Worm (Caenorhabditis elegans) whole organism, L2 larva: ENCODE results near the gene Y39A1A.24.

Source experiments
- C34F6.9 ChIP-seq: fragments of 150-350 bp; optimal IDR thresholded peaks from 2 replicates; lab custom pipeline; 2014; ENCODE audit warnings: missing biosample characterization, missing genetic modification characterization
- F13H6.1 ChIP-seq: sonication (generic microtip); optimal IDR thresholded peaks from 2 replicates; lab custom pipeline; 2016; ENCODE audit warnings: missing genetic modification characterization, missing compliant biosample characterization
- R02D3.7 ChIP-seq: fragments of 150-350 bp; optimal IDR thresholded peaks from 2 replicates; lab custom pipeline; 2014; ENCODE audit warnings: missing biosample characterization, missing genetic modification characterization
- Y55F3AM.14 ChIP-seq: fragments of 200-800 bp; sonication (Bioruptor generic); optimal IDR thresholded peaks from 2 replicates; lab custom pipeline; 2018; ENCODE audit warnings: mild to moderate bottlenecking, missing genetic modification characterization, missing compliant biosample characterization
- ZK546.5 ChIP-seq: sonication (generic microtip); optimal IDR thresholded peaks from 2 replicates; lab custom pipeline; 2017; ENCODE audit warnings: missing biosample characterization, missing genetic modification characterization
- alr-1 ChIP-seq: fragments of 150-350 bp; optimal IDR thresholded peaks from 2 replicates; lab custom pipeline; 2014; ENCODE audit warnings: missing biosample characterization, missing genetic modification characterization
- aly-2 ChIP-seq: fragments of 150-350 bp; optimal IDR thresholded peaks from 2 replicates; lab custom pipeline; 2014; ENCODE audit warnings: missing biosample characterization, missing genetic modification characterization
- ama-1 ChIP-seq: fragments of 150-350 bp; optimal IDR thresholded peaks from 2 replicates; lab custom pipeline; 2018; ENCODE audit warnings: inconsistent platforms
- blmp-1 ChIP-seq: sonication (generic microtip); optimal IDR thresholded peaks from 2 replicates; lab custom pipeline; 2017; ENCODE audit warnings: missing genetic modification characterization, mild to moderate bottlenecking, missing compliant biosample characterization, antibody characterized with exemption, moderate library complexity; ENCODE audit not compliant: insufficient read depth
- ceh-82 ChIP-seq: fragments of 150-350 bp; optimal IDR thresholded peaks from 2 replicates; lab custom pipeline; 2014; ENCODE audit warnings: missing biosample characterization, missing genetic modification characterization
- crh-2 ChIP-seq: sonication (generic microtip); optimal IDR thresholded peaks from 2 replicates; lab custom pipeline; 2017; ENCODE audit warnings: missing biosample characterization, missing genetic modification characterization
- dmd-4 ChIP-seq: sonication (generic microtip); optimal IDR thresholded peaks from 2 replicates; lab custom pipeline; 2017; ENCODE audit warnings: missing biosample characterization, missing genetic modification characterization
- elt-1 ChIP-seq: fragments of 150-350 bp; optimal IDR thresholded peaks from 2 replicates; lab custom pipeline; 2014; ENCODE audit warnings: missing biosample characterization, missing genetic modification characterization
- elt-3 ChIP-seq: sonication (generic microtip); optimal IDR thresholded peaks from 2 replicates; lab custom pipeline; 2017; ENCODE audit warnings: missing biosample characterization, missing genetic modification characterization
- fos-1 ChIP-seq: fragments of 150-350 bp; optimal IDR thresholded peaks from 2 replicates; lab custom pipeline; 2014; ENCODE audit warnings: missing biosample characterization, missing genetic modification characterization
- lin-13 ChIP-seq: fragments of 150-350 bp; optimal IDR thresholded peaks from 2 replicates; lab custom pipeline; 2014; ENCODE audit warnings: missing biosample characterization, missing genetic modification reagents, missing genetic modification characterization
- lin-39 ChIP-seq: fragments of 150-350 bp; optimal IDR thresholded peaks from 2 replicates; lab custom pipeline; 2014; ENCODE audit warnings: missing biosample characterization, missing genetic modification reagents, missing genetic modification characterization
- lsy-2 ChIP-seq, 2 experiments: fragments of 150-350 bp in 1 of 2; sonication (generic microtip) in 1 of 2; optimal IDR thresholded peaks; 2 replicates each; lab custom pipeline; 2014 to 2017; ENCODE audit warnings: missing biosample characterization in 2 of 2, missing genetic modification characterization in 2 of 2
- mab-5 ChIP-seq: fragments of 150-350 bp; optimal IDR thresholded peaks from 2 replicates; lab custom pipeline; 2014; ENCODE audit warnings: missing biosample characterization, missing genetic modification characterization
- mbf-1 ChIP-seq: sonication (generic microtip); optimal IDR thresholded peaks from 2 replicates; lab custom pipeline; 2017; ENCODE audit warnings: missing biosample characterization, missing genetic modification characterization
- nhr-10 ChIP-seq: sonication (generic microtip); optimal IDR thresholded peaks from 2 replicates; lab custom pipeline; 2017; ENCODE audit warnings: missing biosample characterization, missing genetic modification characterization
- nhr-11 ChIP-seq: fragments of 150-350 bp; optimal IDR thresholded peaks from 2 replicates; lab custom pipeline; 2014; ENCODE audit warnings: missing biosample characterization, missing genetic modification characterization
- nhr-21 ChIP-seq: fragments of 150-350 bp; optimal IDR thresholded peaks from 2 replicates; lab custom pipeline; 2014; ENCODE audit warnings: missing biosample characterization, missing genetic modification characterization
- nhr-25 ChIP-seq: fragments of 150-350 bp; sonication (generic microtip); optimal IDR thresholded peaks from 3 replicates; lab custom pipeline; 2014; ENCODE audit warnings: missing biosample characterization, missing genetic modification characterization
- nhr-6 ChIP-seq: fragments of 150-350 bp; optimal IDR thresholded peaks from 2 replicates; lab custom pipeline; 2014; ENCODE audit warnings: missing biosample characterization, missing genetic modification characterization
- peb-1 ChIP-seq: fragments of 150-350 bp; optimal IDR thresholded peaks from 2 replicates; lab custom pipeline; 2014; ENCODE audit warnings: missing biosample characterization, missing genetic modification characterization
- sem-4 ChIP-seq: fragments of 150-350 bp; optimal IDR thresholded peaks from 2 replicates; lab custom pipeline; 2014; ENCODE audit warnings: missing biosample characterization, missing genetic modification reagents, missing genetic modification characterization
- sma-3 ChIP-seq: sonication (generic microtip); optimal IDR thresholded peaks from 2 replicates; lab custom pipeline; 2016; ENCODE audit warnings: missing genetic modification reagents, missing genetic modification characterization, missing compliant biosample characterization
- sma-9 ChIP-seq, 2 experiments: fragments of 150-350 bp in 1 of 2; sonication (generic microtip) in 1 of 2; optimal IDR thresholded peaks; 2 replicates each; lab custom pipeline; 2014 to 2016; ENCODE audit warnings: missing genetic modification characterization in 2 of 2, mild to moderate bottlenecking in 1 of 2, missing biosample characterization in 1 of 2, missing compliant biosample characterization in 1 of 2, missing genetic modification reagents in 1 of 2, moderate library complexity in 1 of 2
- snpc-4 ChIP-seq: fragments of 150-350 bp; optimal IDR thresholded peaks from 2 replicates; lab custom pipeline; 2014; ENCODE audit warnings: missing biosample characterization, missing genetic modification characterization
- unc-39 ChIP-seq: fragments of 150-350 bp; optimal IDR thresholded peaks from 2 replicates; lab custom pipeline; 2014; ENCODE audit warnings: missing biosample characterization, missing genetic modification characterization
- unc-62 ChIP-seq: fragments of 150-350 bp; optimal IDR thresholded peaks from 2 replicates; lab custom pipeline; 2014; ENCODE audit warnings: missing biosample characterization, missing genetic modification reagents, missing genetic modification characterization
- ztf-1 ChIP-seq: fragments of 200-800 bp; sonication (Bioruptor generic); conservative IDR thresholded peaks from 2 replicates; pipeline ENCODE4 v1.3.6; 2022; ENCODE audit warnings: missing genetic modification characterization, missing compliant biosample characterization
- ztf-11 ChIP-seq: sonication (generic microtip); optimal IDR thresholded peaks from 2 replicates; lab custom pipeline; 2017; ENCODE audit warnings: missing biosample characterization, missing genetic modification characterization

The Y39A1A.24 gene

ce11 chrIII:10578873-10579272 is 33.6 kb upstream of the Y39A1A.24 start:
- TF ChIP-seq lsy-2 (tag; optimal IDR thresholded peaks at IDR 0.05; lab: Kevin White, UChicago) = peak in 1 of 2 experiments; percentile 8
- TF ChIP-seq elt-3 (tag; lab: Kevin White, UChicago) = no peak

ce11 chrIII:10580206-10580605 is 32.2 kb upstream of the Y39A1A.24 start:
- TF ChIP-seq C34F6.9 (tag; lab: Kevin White, UChicago) (no peak), snpc-4 (tag; lab: Kevin White, UChicago) (peak; percentile 1)

- no peak for TF ChIP-seq mab-5 (tag; lab: Kevin White, UChicago)
- no peak for TF ChIP-seq peb-1 (tag; lab: Kevin White, UChicago)
- no peak for TF ChIP-seq unc-39 (tag; lab: Kevin White, UChicago)
- no peak for TF ChIP-seq snpc-4 (tag; lab: Kevin White, UChicago)
- TF ChIP-seq ztf-1 = no peak
- no peak for TF ChIP-seq blmp-1
- no peak for TF ChIP-seq alr-1 (tag; lab: Kevin White, UChicago)
- TF ChIP-seq sma-3 (GFP tag; lab: Kevin White, UChicago) = no peak
- TF ChIP-seq elt-3 (tag; lab: Kevin White, UChicago) = no peak
- TF ChIP-seq F13H6.1 (tag; lab: Kevin White, UChicago) = no peak
- TF ChIP-seq nhr-11 (tag; lab: Kevin White, UChicago) = no peak
- no peak for TF ChIP-seq nhr-25
- no peak for TF ChIP-seq ztf-11 (tag; lab: Kevin White, UChicago)
- no peak for TF ChIP-seq sem-4 (tag; lab: Kevin White, UChicago)
Observed at ce11 chrIII:10583483-10583882, 28.9 kb upstream of the Y39A1A.24 start.

ce11 chrIII:10586243-10586642 is 26.2 kb upstream of the Y39A1A.24 start, which contains the start of gene Y45F3A.5:
TSS of gene Y45F3A.5 (minus strand) at chrIII:10586343.
- TF ChIP-seq sma-9 (GFP tag; optimal IDR thresholded peaks at IDR 0.05; lab: Kevin White, UChicago) = no peak
- no peak for TF ChIP-seq sma-9 (tag; optimal IDR thresholded peaks at IDR 0.05; lab: Kevin White, UChicago)
- TF ChIP-seq lin-13 (GFP tag; lab: Kevin White, UChicago) = no peak
- TF ChIP-seq nhr-25 = no peak
- no peak for TF ChIP-seq nhr-10 (tag; lab: Kevin White, UChicago)
- TF ChIP-seq alr-1 (tag; lab: Kevin White, UChicago) = no peak
- no peak for TF ChIP-seq unc-62 (GFP tag; lab: Kevin White, UChicago)
- no peak for TF ChIP-seq aly-2 (tag; lab: Kevin White, UChicago)
- no peak for TF ChIP-seq ama-1 (lab: Kevin White, UChicago)
- no peak for TF ChIP-seq R02D3.7 (tag; lab: Kevin White, UChicago)
- no peak for TF ChIP-seq fos-1 (tag; lab: Kevin White, UChicago)
- TF ChIP-seq unc-39 (tag; lab: Kevin White, UChicago) = no peak
- no peak for TF ChIP-seq nhr-11 (tag; lab: Kevin White, UChicago)
- no peak for TF ChIP-seq elt-1
- no peak for TF ChIP-seq mbf-1 (tag; lab: Kevin White, UChicago)
- TF ChIP-seq ceh-82 = no peak

- no peak for TF ChIP-seq blmp-1
- TF ChIP-seq nhr-6 (tag; lab: Kevin White, UChicago) = no peak
- TF ChIP-seq mbf-1 (tag; lab: Kevin White, UChicago) = no peak
- TF ChIP-seq R02D3.7 (tag; lab: Kevin White, UChicago) = no peak
- no peak for TF ChIP-seq aly-2 (tag; lab: Kevin White, UChicago)
- no peak for TF ChIP-seq ceh-82
- TF ChIP-seq lin-39 (tag; lab: Kevin White, UChicago) = no peak
- TF ChIP-seq ztf-1 = no peak
- TF ChIP-seq ZK546.5 = no peak
- no peak for TF ChIP-seq nhr-21
- TF ChIP-seq dmd-4 = no peak
- TF ChIP-seq alr-1 (tag; lab: Kevin White, UChicago) = no peak
- no peak for TF ChIP-seq crh-2 (tag; lab: Kevin White, UChicago)
- TF ChIP-seq Y55F3AM.14 (GFP tag; lab: Kevin White, UChicago) = no peak
- TF ChIP-seq elt-1 = no peak
- TF ChIP-seq F13H6.1 (tag; lab: Kevin White, UChicago) = no peak
- TF ChIP-seq unc-39 (tag; lab: Kevin White, UChicago) = no peak
Observed at ce11 chrIII:10592074-10592473, 20.4 kb upstream of the Y39A1A.24 start.
